Fruit fly (Drosophila melanogaster) whole organism, adult: Measurements from ENCODE around the gene CG2076.
A peak's percentile ranks its signal among the peaks of the same experiment; 100 is the strongest.

Experiments used
- CG11617 ChIP-seq: fragments of 200-800 bp; sonication (Bioruptor generic); optimal IDR thresholded peaks from 2 replicates; lab custom pipeline; 2017; ENCODE audit warnings: mild to moderate bottlenecking, missing biosample characterization, missing genetic modification reagents, missing genetic modification characterization
- CG12768 ChIP-seq: fragments of 200-800 bp; sonication (Bioruptor generic); optimal IDR thresholded peaks from 2 replicates; lab custom pipeline; 2017; ENCODE audit warnings: missing biosample characterization, missing genetic modification characterization, mild to moderate bottlenecking, moderate library complexity, missing genetic modification reagents
- CG14711 ChIP-seq: fragments of 200-800 bp; sonication (Bioruptor generic); optimal IDR thresholded peaks from 2 replicates; lab custom pipeline; 2018; ENCODE audit warnings: missing biosample characterization, mild to moderate bottlenecking, missing genetic modification characterization, moderate library complexity
- CG1620 ChIP-seq: fragments of 200-800 bp; sonication (Bioruptor generic); optimal IDR thresholded peaks from 2 replicates; lab custom pipeline; 2016; ENCODE audit warnings: missing biosample characterization, missing genetic modification characterization
- CG33017 ChIP-seq: fragments of 200-800 bp; sonication (Bioruptor generic); optimal IDR thresholded peaks from 2 replicates; lab custom pipeline; 2018; ENCODE audit warnings: missing biosample characterization, mild to moderate bottlenecking, missing genetic modification characterization, moderate library complexity
- CG5204 ChIP-seq: fragments of 200-800 bp; sonication (Bioruptor generic); optimal IDR thresholded peaks from 2 replicates; lab custom pipeline; 2016; ENCODE audit warnings: missing biosample characterization, missing genetic modification characterization
- CG7045 ChIP-seq: fragments of 200-800 bp; sonication (Bioruptor generic); optimal IDR thresholded peaks from 2 replicates; lab custom pipeline; 2017; ENCODE audit warnings: missing biosample characterization, mild to moderate bottlenecking, missing genetic modification characterization
- CG7101 ChIP-seq: fragments of 200-800 bp; sonication (Bioruptor generic); optimal IDR thresholded peaks from 2 replicates; lab custom pipeline; 2018; ENCODE audit warnings: missing biosample characterization, mild to moderate bottlenecking, missing genetic modification characterization, moderate library complexity
- Clk ChIP-seq: fragments of 200-800 bp; sonication (Bioruptor generic); optimal IDR thresholded peaks from 2 replicates; lab custom pipeline; 2017; ENCODE audit warnings: missing biosample characterization, missing genetic modification characterization
- Crg-1 ChIP-seq: fragments of 200-800 bp; sonication (Bioruptor generic); optimal IDR thresholded peaks from 2 replicates; lab custom pipeline; 2016; ENCODE audit warnings: missing biosample characterization, missing genetic modification characterization
- Hr96 ChIP-seq: fragments of 200-800 bp; sonication (Bioruptor generic); optimal IDR thresholded peaks from 2 replicates; lab custom pipeline; 2016; ENCODE audit warnings: missing biosample characterization, missing genetic modification characterization
- Mnt ChIP-seq: fragments of 200-800 bp; sonication (Bioruptor generic); optimal IDR thresholded peaks from 2 replicates; lab custom pipeline; 2016; ENCODE audit warnings: missing biosample characterization, mild to moderate bottlenecking, missing genetic modification characterization
- bab1 ChIP-seq: fragments of 200-800 bp; sonication (Bioruptor generic); optimal IDR thresholded peaks from 3 replicates; lab custom pipeline; 2019; ENCODE audit warnings: missing biosample characterization, mild to moderate bottlenecking, missing genetic modification characterization, moderate library complexity
- cic ChIP-seq: fragments of 200-800 bp; sonication (Bioruptor generic); optimal IDR thresholded peaks from 2 replicates; lab custom pipeline; 2017; ENCODE audit warnings: missing biosample characterization, mild to moderate bottlenecking, missing genetic modification characterization, moderate library complexity
- cnc ChIP-seq, 2 experiments: fragments of >200 bp; optimal IDR thresholded peaks; 2 replicates each; lab custom pipeline; 2017
- kay ChIP-seq: fragments of 200-800 bp; sonication (Bioruptor generic); peaks from one replicate; lab custom pipeline; 2016; ENCODE audit warnings: missing biosample characterization, missing genetic modification characterization, borderline replicate concordance
- ovo ChIP-seq: fragments of 200-800 bp; sonication (Bioruptor generic); optimal IDR thresholded peaks from 2 replicates; lab custom pipeline; 2016; ENCODE audit warnings: missing biosample characterization, missing genetic modification characterization
- pad ChIP-seq: fragments of 200-800 bp; sonication (Bioruptor generic); optimal IDR thresholded peaks from 3 replicates; lab custom pipeline; 2017; ENCODE audit warnings: missing biosample characterization, missing genetic modification characterization, mild to moderate bottlenecking, moderate library complexity, missing genetic modification reagents
- tj ChIP-seq: fragments of 200-800 bp; sonication (Bioruptor generic); optimal IDR thresholded peaks from 3 replicates; lab custom pipeline; 2017; ENCODE audit warnings: missing biosample characterization, mild to moderate bottlenecking, missing genetic modification characterization, moderate library complexity
- toe ChIP-seq: fragments of 200-800 bp; sonication (Bioruptor generic); optimal IDR thresholded peaks from 2 replicates; lab custom pipeline; 2016; ENCODE audit warnings: missing biosample characterization, missing genetic modification characterization

CG2076 gene

DNA sequence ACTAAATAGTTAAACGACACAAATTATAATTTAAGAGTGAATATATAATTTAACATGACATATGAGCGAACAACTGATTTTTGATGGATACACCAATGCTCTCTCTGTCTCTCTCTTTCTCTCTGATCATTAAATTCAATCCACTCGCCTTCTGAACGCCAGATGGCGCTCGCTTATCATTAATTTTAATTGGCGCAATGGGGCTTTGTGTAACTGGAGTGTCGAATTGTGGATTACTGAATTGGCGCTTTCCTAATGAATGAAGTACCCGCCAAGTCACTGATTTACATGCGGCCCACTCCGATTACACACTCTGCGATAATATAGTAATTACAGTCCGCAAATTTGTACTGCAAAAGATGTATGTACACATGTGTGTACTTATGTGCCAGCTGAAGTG lies 8.2 kb upstream of the CG2076 start:
- no peak for TF ChIP-seq CG1620 (GFP tag; lab: Kevin White, UChicago)
- peak; percentile 79 for TF ChIP-seq bab1 (GFP tag; lab: Kevin White, UChicago)
- TF ChIP-seq tj (GFP tag; lab: Kevin White, UChicago): peak; percentile 74

DNA sequence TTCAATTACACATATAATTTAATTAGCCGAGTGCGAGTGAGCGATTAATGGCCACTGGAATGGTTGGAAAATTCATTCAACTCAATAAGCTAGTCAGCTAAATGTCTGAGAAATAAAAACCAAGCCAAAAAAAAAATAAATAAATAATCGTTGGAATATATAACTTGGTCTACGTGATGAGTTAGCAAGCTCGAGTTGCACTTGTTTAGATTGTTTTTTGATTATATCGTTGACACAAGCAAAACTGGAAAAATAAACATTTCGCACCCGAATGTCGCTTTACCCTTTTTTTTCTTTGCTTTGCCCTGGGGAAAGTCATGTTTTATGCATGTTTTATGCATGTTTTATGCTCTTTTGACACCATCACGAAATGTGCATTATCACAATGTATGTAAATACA lies 7.0 kb upstream of the CG2076 start:
- TF ChIP-seq tj (GFP tag; lab: Kevin White, UChicago): peak; percentile 91
- TF ChIP-seq CG33017 (tag; lab: Kevin White, UChicago): no peak

DNA sequence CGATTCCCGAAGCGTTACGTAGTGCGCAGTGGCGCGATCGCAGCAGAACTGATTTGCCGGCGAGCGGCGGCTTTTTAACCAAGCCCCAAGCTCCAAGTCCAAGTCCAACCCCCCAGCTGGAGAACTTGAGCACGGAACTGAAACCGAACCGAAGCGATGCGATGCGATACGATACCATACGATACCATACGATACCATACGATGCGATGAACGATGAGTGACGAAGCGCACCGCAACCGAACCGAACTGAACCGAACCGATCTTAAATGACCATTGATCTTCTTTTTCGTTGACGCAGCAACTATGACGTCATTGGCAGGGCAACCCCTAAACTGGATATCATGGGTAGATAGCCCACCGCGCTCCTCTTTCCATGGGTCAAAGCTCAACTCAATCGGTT lies 3.8 kb upstream of the CG2076 start, which contains the start of gene sev:
sev (minus strand) TSS at position 50 of the 400 bp plus-strand sequence.
- TF ChIP-seq toe (GFP tag; lab: Kevin White, UChicago) (no peak), CG7045 (GFP tag; lab: Kevin White, UChicago) (no peak), CG12768 (GFP tag; lab: Kevin White, UChicago) (peak; percentile 32), CG1620 (GFP tag; lab: Kevin White, UChicago) (no peak), CG33017 (tag; lab: Kevin White, UChicago) (no peak), Crg-1 (GFP tag; lab: Kevin White, UChicago) (no peak), Hr96 (GFP tag; lab: Kevin White, UChicago) (no peak), cic (no peak), CG14711 (tag; lab: Kevin White, UChicago) (no peak), bab1 (GFP tag; lab: Kevin White, UChicago) (no peak), cnc (optimal IDR thresholded peaks at IDR 0.05; lab: Kevin White, UChicago) (no peak), Clk (GFP tag; lab: Kevin White, UChicago) (no peak), tj (GFP tag; lab: Kevin White, UChicago) (peak; percentile 25)

dm6 chrX:11087384-11087783 lies 2.6 kb upstream of the CG2076 start:
- TF ChIP-seq CG12768 (GFP tag; lab: Kevin White, UChicago) (no peak), bab1 (GFP tag; lab: Kevin White, UChicago) (peak; percentile 55), CG7045 (GFP tag; lab: Kevin White, UChicago) (no peak), pad (GFP tag; lab: Kevin White, UChicago) (peak; percentile 12), CG14711 (tag; lab: Kevin White, UChicago) (no peak), Crg-1 (GFP tag; lab: Kevin White, UChicago) (no peak), kay (GFP tag; lab: Kevin White, UChicago) (no peak), CG11617 (GFP tag; lab: Kevin White, UChicago) (peak; percentile 48), Clk (GFP tag; lab: Kevin White, UChicago) (no peak), Mnt (peak; percentile 30), ovo (GFP tag; lab: Kevin White, UChicago) (peak; percentile 11), tj (GFP tag; lab: Kevin White, UChicago) (peak; percentile 45), Hr96 (GFP tag; lab: Kevin White, UChicago) (peak; percentile 51), CG7101 (tag; lab: Kevin White, UChicago) (peak; percentile 1)

DNA sequence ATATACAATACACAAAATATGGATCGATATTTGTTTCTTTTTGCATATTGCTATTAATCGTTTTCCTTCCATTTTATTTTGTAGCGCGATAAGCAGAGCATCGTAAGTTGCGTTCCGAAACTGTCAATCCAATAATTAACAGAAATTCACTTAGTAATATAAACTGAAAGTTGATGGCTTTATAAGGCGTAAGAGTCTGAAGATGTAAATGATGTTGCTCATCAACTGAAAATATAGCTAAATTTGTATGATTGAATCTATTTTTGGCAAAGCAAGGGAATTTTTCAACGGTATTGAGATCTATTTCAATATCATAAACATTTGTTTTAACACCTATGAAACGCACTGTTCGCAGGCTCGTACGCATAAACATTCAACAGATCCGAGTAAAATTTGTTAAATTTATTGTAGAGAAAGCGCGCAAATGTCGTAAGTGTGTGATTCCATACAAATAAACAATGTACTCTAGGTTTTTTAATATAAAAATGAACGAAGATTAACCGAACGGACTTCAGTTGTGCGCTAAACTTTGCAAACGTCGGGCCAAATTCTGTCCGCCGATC lies 1.2 kb upstream of the CG2076 start, which contains the start of gene Vago:
Vago (plus strand) TSS at position 513 of the 563 bp plus-strand sequence.
- no peak for TF ChIP-seq CG5204 (GFP tag; lab: Kevin White, UChicago)
- peak; percentile 5 for TF ChIP-seq kay (GFP tag; lab: Kevin White, UChicago)
- no peak for TF ChIP-seq bab1 (GFP tag; lab: Kevin White, UChicago)
- peak; percentile 70 for TF ChIP-seq CG7101 (tag; lab: Kevin White, UChicago)
- TF ChIP-seq CG33017 (tag; lab: Kevin White, UChicago): peak; percentile 33
- TF ChIP-seq cic: no peak
- TF ChIP-seq tj (GFP tag; lab: Kevin White, UChicago): no peak
- no peak for TF ChIP-seq cnc (optimal IDR thresholded peaks at IDR 0.05; lab: Kevin White, UChicago)
- no peak for TF ChIP-seq CG1620 (GFP tag; lab: Kevin White, UChicago)
- peak; percentile 17 for TF ChIP-seq CG12768 (GFP tag; lab: Kevin White, UChicago)
- TF ChIP-seq Hr96 (GFP tag; lab: Kevin White, UChicago): peak; percentile 41
- peak; percentile 31 for TF ChIP-seq pad (GFP tag; lab: Kevin White, UChicago)
- TF ChIP-seq toe (GFP tag; lab: Kevin White, UChicago): no peak
- no peak for TF ChIP-seq CG7045 (GFP tag; lab: Kevin White, UChicago)
- no peak for TF ChIP-seq ovo (GFP tag; lab: Kevin White, UChicago)
- TF ChIP-seq Mnt: peak; percentile 11
- peak; percentile 29 for TF ChIP-seq CG11617 (GFP tag; lab: Kevin White, UChicago)
- no peak for TF ChIP-seq Clk (GFP tag; lab: Kevin White, UChicago)
- TF ChIP-seq Crg-1 (GFP tag; lab: Kevin White, UChicago): no peak
- peak; percentile 46 for TF ChIP-seq CG14711 (tag; lab: Kevin White, UChicago)

dm6 chrX:11092201-11092600 lies 2.2 kb downstream of the CG2076 start, which contains the start of gene CG2061:
CG2061 (plus strand) TSS chrX:11092492.
- TF ChIP-seq CG5204 (GFP tag; lab: Kevin White, UChicago) (no peak), CG33017 (tag; lab: Kevin White, UChicago) (no peak)
